Fruit fly (Drosophila melanogaster): Measurements from ENCODE around the gene CG42489.

Gene CG42489

DNA sequence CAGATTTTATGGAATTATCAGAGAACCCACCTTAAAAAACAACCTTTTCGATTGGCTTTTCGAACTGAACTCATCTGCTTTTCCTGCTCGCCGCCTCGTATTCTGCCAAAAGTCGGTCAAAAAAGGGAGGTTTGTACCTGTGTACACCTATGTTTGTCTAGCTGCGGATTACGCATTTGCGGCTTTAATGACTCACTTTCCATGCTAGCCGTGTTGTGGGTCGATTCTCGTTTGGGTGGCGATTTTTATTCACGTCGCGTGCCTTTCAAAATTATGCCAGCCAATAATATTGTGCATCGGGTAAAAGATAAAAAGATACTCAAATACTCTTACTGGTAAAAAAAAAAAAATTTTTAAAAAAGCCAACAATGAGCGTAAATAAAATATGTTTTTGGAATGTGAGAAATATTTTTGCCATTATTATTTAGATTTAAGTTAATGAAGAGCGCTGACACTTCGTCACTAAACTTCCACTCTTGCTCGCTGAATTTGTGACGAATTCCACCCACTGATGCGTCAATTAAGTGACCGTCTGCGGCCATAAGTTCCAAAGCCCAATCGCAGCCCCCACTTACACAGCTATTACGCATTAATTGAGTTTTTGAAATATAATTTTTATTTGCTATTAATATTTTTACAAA is 8.9 kb downstream of the CG42489 start, which contains the start of gene Cyp313b1:
TSS of gene Cyp313b1 (minus strand) at position 71 of the 641 bp plus-strand sequence.
- TF ChIP-seq noc (tag; optimal IDR thresholded peaks at IDR 0.05) = no peak

DNA sequence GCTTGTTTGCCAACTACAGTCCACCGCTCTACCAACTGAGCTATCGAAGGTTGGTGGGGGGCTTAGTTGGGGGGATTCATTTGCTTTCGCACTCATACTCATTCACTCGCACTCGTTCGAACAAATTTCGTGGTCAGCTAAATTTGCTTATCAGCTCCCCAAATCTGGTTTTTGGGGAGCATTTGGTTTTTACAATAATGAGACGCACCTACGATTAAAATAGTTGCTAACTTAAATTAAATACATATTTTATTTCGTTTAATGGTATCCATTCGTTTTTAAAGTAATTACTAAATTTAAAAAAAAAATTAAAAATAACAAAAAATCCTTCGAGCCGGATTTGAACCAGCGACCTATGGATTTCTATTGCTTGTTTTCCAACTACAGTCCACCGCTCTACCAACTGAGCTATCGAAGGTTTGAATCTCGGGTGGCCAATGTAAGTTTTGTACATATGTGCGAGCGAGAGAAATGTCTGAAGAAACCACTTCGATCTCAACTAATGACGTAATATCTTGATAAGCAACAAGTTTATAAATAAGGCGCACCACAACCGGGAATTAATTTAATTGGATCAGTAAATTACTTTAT is 12.1 kb downstream of the CG42489 start:
- peak; percentile 29 for TF ChIP-seq noc (tag; optimal IDR thresholded peaks at IDR 0.05)

DNA sequence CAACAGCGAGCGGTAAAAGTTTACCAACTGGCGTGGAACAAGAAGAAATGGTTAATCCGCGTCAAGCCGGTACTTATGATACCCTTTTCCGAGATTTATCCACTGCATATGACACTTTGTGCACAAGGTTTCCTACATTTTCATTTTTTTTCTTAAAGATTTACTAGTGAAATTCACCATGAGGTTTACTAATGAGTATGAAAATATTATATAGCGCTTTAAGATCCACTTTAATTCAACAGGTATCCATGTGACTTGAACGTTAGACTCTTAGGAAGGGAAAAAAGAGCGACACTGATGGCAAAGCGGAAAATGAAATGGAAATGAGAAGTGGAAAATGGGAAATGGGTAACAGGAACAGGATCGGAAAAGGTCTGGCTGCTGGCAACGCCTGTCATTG is 15.9 kb downstream of the CG42489 start:
- TF ChIP-seq noc (tag; optimal IDR thresholded peaks at IDR 0.05) = no peak

dm6 chr3R:8635778-8636177 is 18.8 kb downstream of the CG42489 start, which contains the start of gene Or85e:
Or85e (minus strand) TSS chr3R:8635878.
- TF ChIP-seq noc (tag; optimal IDR thresholded peaks at IDR 0.05) = no peak

dm6 chr3R:8620737-8621136 is 33.8 kb downstream of the CG42489 start:
- TF ChIP-seq noc (tag; optimal IDR thresholded peaks at IDR 0.05) = no peak

- no peak for TF ChIP-seq noc (tag; optimal IDR thresholded peaks at IDR 0.05)
Observed at dm6 chr3R:8619089-8619488, 35.5 kb downstream of the CG42489 start.

dm6 chr3R:8616149-8616548 is 38.4 kb downstream of the CG42489 start:
- no peak for TF ChIP-seq noc (tag; optimal IDR thresholded peaks at IDR 0.05)

Measured in whole organism, larva.